Worm (Caenorhabditis elegans) whole organism, L2 larva: ENCODE measurements around the gene fbxb-95.
A peak's percentile ranks its signal among the peaks of the same experiment; 100 is the strongest.

ENCODE experiments used
- R02D3.7 ChIP-seq: fragments of 150-350 bp; optimal IDR thresholded peaks from 2 replicates; lab custom pipeline; 2014; ENCODE audit warnings: missing biosample characterization, missing genetic modification characterization
- alr-1 ChIP-seq: fragments of 150-350 bp; optimal IDR thresholded peaks from 2 replicates; lab custom pipeline; 2014; ENCODE audit warnings: missing biosample characterization, missing genetic modification characterization
- aly-2 ChIP-seq: fragments of 150-350 bp; optimal IDR thresholded peaks from 2 replicates; lab custom pipeline; 2014; ENCODE audit warnings: missing biosample characterization, missing genetic modification characterization
- blmp-1 ChIP-seq: sonication (generic microtip); optimal IDR thresholded peaks from 2 replicates; lab custom pipeline; 2017; ENCODE audit warnings: missing genetic modification characterization, mild to moderate bottlenecking, missing compliant biosample characterization, antibody characterized with exemption, moderate library complexity; ENCODE audit not compliant: insufficient read depth
- crh-2 ChIP-seq: sonication (generic microtip); optimal IDR thresholded peaks from 2 replicates; lab custom pipeline; 2017; ENCODE audit warnings: missing biosample characterization, missing genetic modification characterization
- elt-3 ChIP-seq: sonication (generic microtip); optimal IDR thresholded peaks from 2 replicates; lab custom pipeline; 2017; ENCODE audit warnings: missing biosample characterization, missing genetic modification characterization
- fos-1 ChIP-seq: fragments of 150-350 bp; optimal IDR thresholded peaks from 2 replicates; lab custom pipeline; 2014; ENCODE audit warnings: missing biosample characterization, missing genetic modification characterization
- gmeb-1 ChIP-seq: fragments of 150-350 bp; optimal IDR thresholded peaks from 2 replicates; lab custom pipeline; 2014; ENCODE audit warnings: missing biosample characterization, missing genetic modification characterization
- lin-11 ChIP-seq: fragments of 150-350 bp; sonication (generic microtip); optimal IDR thresholded peaks from 2 replicates; lab custom pipeline; 2014; ENCODE audit warnings: missing biosample characterization, missing genetic modification characterization, inconsistent platforms, mixed read lengths
- lin-13 ChIP-seq: fragments of 150-350 bp; optimal IDR thresholded peaks from 2 replicates; lab custom pipeline; 2014; ENCODE audit warnings: missing biosample characterization, missing genetic modification reagents, missing genetic modification characterization
- lsy-2 ChIP-seq, 2 experiments: fragments of 150-350 bp in 1 of 2; sonication (generic microtip) in 1 of 2; optimal IDR thresholded peaks; 2 replicates each; lab custom pipeline; 2014 to 2017; ENCODE audit warnings: missing biosample characterization in 2 of 2, missing genetic modification characterization in 2 of 2
- nhr-10 ChIP-seq: sonication (generic microtip); optimal IDR thresholded peaks from 2 replicates; lab custom pipeline; 2017; ENCODE audit warnings: missing biosample characterization, missing genetic modification characterization
- nhr-11 ChIP-seq: fragments of 150-350 bp; optimal IDR thresholded peaks from 2 replicates; lab custom pipeline; 2014; ENCODE audit warnings: missing biosample characterization, missing genetic modification characterization
- nhr-129 ChIP-seq: fragments of 150-350 bp; optimal IDR thresholded peaks from 2 replicates; lab custom pipeline; 2014; ENCODE audit warnings: missing biosample characterization, missing genetic modification characterization
- nhr-21 ChIP-seq: fragments of 150-350 bp; optimal IDR thresholded peaks from 2 replicates; lab custom pipeline; 2014; ENCODE audit warnings: missing biosample characterization, missing genetic modification characterization
- nhr-237 ChIP-seq: fragments of 150-350 bp; optimal IDR thresholded peaks from 2 replicates; lab custom pipeline; 2014; ENCODE audit warnings: missing biosample characterization, missing genetic modification characterization
- nhr-6 ChIP-seq: fragments of 150-350 bp; optimal IDR thresholded peaks from 2 replicates; lab custom pipeline; 2014; ENCODE audit warnings: missing biosample characterization, missing genetic modification characterization
- peb-1 ChIP-seq: fragments of 150-350 bp; optimal IDR thresholded peaks from 2 replicates; lab custom pipeline; 2014; ENCODE audit warnings: missing biosample characterization, missing genetic modification characterization
- sem-4 ChIP-seq: fragments of 150-350 bp; optimal IDR thresholded peaks from 2 replicates; lab custom pipeline; 2014; ENCODE audit warnings: missing biosample characterization, missing genetic modification reagents, missing genetic modification characterization
- skn-1 ChIP-seq: sonication (generic microtip); optimal IDR thresholded peaks from 2 replicates; lab custom pipeline; 2017; ENCODE audit warnings: missing biosample characterization, missing genetic modification characterization
- sma-3 ChIP-seq: sonication (generic microtip); optimal IDR thresholded peaks from 2 replicates; lab custom pipeline; 2016; ENCODE audit warnings: missing genetic modification reagents, missing genetic modification characterization, missing compliant biosample characterization
- unc-39 ChIP-seq: fragments of 150-350 bp; optimal IDR thresholded peaks from 2 replicates; lab custom pipeline; 2014; ENCODE audit warnings: missing biosample characterization, missing genetic modification characterization
- ztf-11 ChIP-seq: sonication (generic microtip); optimal IDR thresholded peaks from 2 replicates; lab custom pipeline; 2017; ENCODE audit warnings: missing biosample characterization, missing genetic modification characterization
- ztf-4 ChIP-seq: fragments of 150-350 bp; optimal IDR thresholded peaks from 2 replicates; lab custom pipeline; 2014; ENCODE audit warnings: missing biosample characterization, missing genetic modification characterization

fbxb-95 gene

DNA sequence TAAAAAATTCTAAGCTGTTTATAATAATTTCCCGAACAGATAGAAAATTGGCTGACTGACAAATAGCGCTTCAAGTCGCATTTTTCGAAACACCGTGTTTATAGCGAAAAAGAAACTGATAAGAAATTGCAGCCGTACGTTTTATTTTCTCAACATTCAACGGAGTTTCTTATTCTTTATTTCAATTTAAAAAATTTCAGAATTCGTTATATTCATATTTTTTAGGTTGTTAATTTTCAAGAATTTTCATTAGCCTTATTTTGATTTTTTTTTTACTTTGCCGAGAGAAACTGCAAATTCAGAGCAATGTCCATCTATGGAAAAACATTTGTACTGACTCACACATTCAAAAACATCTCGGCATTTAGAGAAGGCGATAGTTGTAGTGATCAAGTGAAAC lies 43.7 kb downstream of the fbxb-95 start, which contains the start of gene C46F9.6:
Gene C46F9.6, plus strand, starts transcription at position 301 of the 400 bp plus-strand sequence.
- TF ChIP-seq fos-1 (tag; lab: Kevin White, UChicago): peak; percentile 9
- no peak for TF ChIP-seq sem-4 (tag; lab: Kevin White, UChicago)

DNA sequence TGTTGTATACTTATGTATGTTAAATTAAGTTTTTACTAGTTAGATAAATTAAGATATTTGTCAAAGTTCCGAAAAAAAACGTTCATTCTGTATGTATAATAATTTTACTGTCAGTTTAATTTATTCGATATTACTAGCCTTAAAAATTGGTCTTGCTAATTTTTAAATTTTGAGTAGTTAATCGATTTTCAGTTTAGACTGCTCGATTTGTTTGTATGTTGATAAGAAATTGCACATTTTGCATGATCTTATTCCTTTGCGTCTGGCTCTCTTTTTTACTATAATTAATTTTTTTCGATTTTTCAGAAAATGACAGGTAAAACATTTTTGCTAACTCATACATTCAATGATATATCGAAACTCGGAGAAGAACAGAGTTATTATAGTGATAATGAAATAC lies 45.7 kb downstream of the fbxb-95 start, which contains the start of gene math-24:
Gene math-24, plus strand, starts transcription at position 301 of the 400 bp plus-strand sequence.
- TF ChIP-seq nhr-10 (no peak), unc-39 (tag; lab: Kevin White, UChicago) (no peak), lin-11 (no peak), ztf-4 (tag; lab: Kevin White, UChicago) (no peak), elt-3 (tag; lab: Kevin White, UChicago) (no peak), aly-2 (tag; lab: Kevin White, UChicago) (no peak), crh-2 (tag; lab: Kevin White, UChicago) (no peak), alr-1 (tag; lab: Kevin White, UChicago) (no peak), blmp-1 (tag; lab: Kevin White, UChicago) (no peak), nhr-11 (tag; lab: Kevin White, UChicago) (no peak), sma-3 (no peak), R02D3.7 (tag; lab: Kevin White, UChicago) (no peak), fos-1 (tag; lab: Kevin White, UChicago) (no peak), lsy-2 (tag; optimal IDR thresholded peaks at IDR 0.05; lab: Kevin White, UChicago) (no peak), ztf-11 (tag; lab: Kevin White, UChicago) (no peak), lin-13 (no peak), skn-1 (tag; lab: Kevin White, UChicago) (no peak), nhr-6 (no peak), nhr-21 (tag; lab: Kevin White, UChicago) (no peak), nhr-129 (tag; lab: Kevin White, UChicago) (no peak)

DNA sequence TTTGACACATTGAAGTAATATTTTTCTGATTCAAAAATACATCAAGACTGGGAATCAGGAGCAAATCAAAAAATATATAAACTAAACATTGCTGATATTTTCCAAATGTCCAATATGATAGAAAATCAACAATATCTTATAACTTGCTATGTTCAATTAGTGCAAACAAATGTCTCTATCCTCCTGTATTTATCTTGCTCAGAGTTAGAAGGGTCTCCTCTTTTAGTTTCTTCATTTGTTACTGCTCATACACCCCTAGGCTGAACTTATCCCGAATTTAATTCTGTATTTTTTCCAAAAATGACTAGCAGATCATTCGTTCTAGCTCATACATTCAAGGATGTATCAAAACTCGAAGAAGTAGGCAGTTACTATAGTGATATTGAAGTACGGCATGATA lies 47.8 kb downstream of the fbxb-95 start, which contains the start of gene math-23:
Gene math-23, plus strand, starts transcription at position 301 of the 400 bp plus-strand sequence.
- no peak for TF ChIP-seq nhr-237 (tag; lab: Kevin White, UChicago)
- TF ChIP-seq alr-1 (tag; lab: Kevin White, UChicago): no peak
- no peak for TF ChIP-seq peb-1 (tag; lab: Kevin White, UChicago)
- TF ChIP-seq aly-2 (tag; lab: Kevin White, UChicago): no peak
- no peak for TF ChIP-seq gmeb-1 (tag; lab: Kevin White, UChicago)
- TF ChIP-seq R02D3.7 (tag; lab: Kevin White, UChicago): no peak
- TF ChIP-seq sma-3: no peak
- TF ChIP-seq, all 48 proteins: peak for 0
